Fruit fly (Drosophila melanogaster) whole organism, embryonic: ENCODE results near the gene ScpX.
A peak's percentile ranks its signal among the peaks of the same experiment; 100 is the strongest.

ENCODE experiments used
- CG12071 ChIP-seq: fragments of 200-800 bp; sonication (Bioruptor generic); optimal IDR thresholded peaks from 3 replicates; lab custom pipeline; 2018; ENCODE audit warnings: missing biosample characterization, mild to moderate bottlenecking, missing genetic modification characterization
- CG17829 ChIP-seq: fragments of 200-800 bp; optimal IDR thresholded peaks from 2 replicates; lab custom pipeline; 2019; ENCODE audit warnings: missing biosample characterization, mild to moderate bottlenecking, missing genetic modification characterization, moderate library complexity
- CG2202 ChIP-seq: fragments of 200-800 bp; sonication (Bioruptor generic); optimal IDR thresholded peaks from 2 replicates; lab custom pipeline; 2018; ENCODE audit warnings: missing biosample characterization, mild to moderate bottlenecking, missing genetic modification characterization
- CG42726 ChIP-seq: fragments of 200-800 bp; sonication (Bioruptor generic); IDR thresholded peaks from 2 replicates; pipeline ENCODE4 v1.3.6; 2022; ENCODE audit warnings: missing biosample characterization, missing genetic modification characterization; ENCODE audit not compliant: partially characterized antibody
- HLHmδ ChIP-seq: fragments of 200-800 bp; sonication (Bioruptor generic); optimal IDR thresholded peaks from 2 replicates; lab custom pipeline; 2018; ENCODE audit warnings: missing biosample characterization, mild to moderate bottlenecking, missing genetic modification characterization, moderate library complexity
- Hey ChIP-seq: fragments of 200-800 bp; sonication (Bioruptor generic); optimal IDR thresholded peaks from 3 replicates; lab custom pipeline; 2018; ENCODE audit warnings: missing biosample characterization, mild to moderate bottlenecking, missing genetic modification characterization
- bab2 ChIP-seq: fragments of 200-800 bp; sonication (Bioruptor generic); optimal IDR thresholded peaks from 2 replicates; lab custom pipeline; 2016; ENCODE audit warnings: missing biosample characterization, missing genetic modification characterization
- crp ChIP-seq, 2 experiments: fragments of 200-800 bp; sonication (Bioruptor generic); optimal IDR thresholded peaks; 2 replicates in 1 of 2; 3 replicates in 1 of 2; lab custom pipeline; 2017; ENCODE audit warnings: missing biosample characterization in 2 of 2, missing genetic modification characterization in 2 of 2, mild to moderate bottlenecking in 1 of 2, moderate library complexity in 1 of 2
- mam ChIP-seq: fragments of 200-800 bp; sonication (Bioruptor generic); optimal IDR thresholded peaks from 3 replicates; lab custom pipeline; 2016; ENCODE audit warnings: missing biosample characterization, missing genetic modification characterization
- pan ChIP-seq, 4 experiments: fragments of >200 bp in 3 of 4; fragments of 200-800 bp in 1 of 4; sonication (Bioruptor generic) in 1 of 4; optimal IDR thresholded peaks in 3 of 4; IDR thresholded peaks in 1 of 4; 2 replicates each; pipeline versions ENCODE4 v1.3.6 to Lab custom; 2017 to 2022; ENCODE audit warnings: missing biosample characterization in 2 of 4, missing genetic modification characterization in 2 of 4, mixed read lengths in 1 of 4
- psq ChIP-seq: fragments of 200-800 bp; sonication (Bioruptor generic); optimal IDR thresholded peaks from 2 replicates; lab custom pipeline; 2017; ENCODE audit warnings: missing biosample characterization, missing genetic modification characterization
- slbo ChIP-seq: fragments of 200-800 bp; sonication (Bioruptor generic); IDR thresholded peaks from 2 replicates; pipeline ENCODE4 v1.3.6; 2022; ENCODE audit warnings: missing biosample characterization, missing genetic modification characterization
- ttk ChIP-seq: fragments of 200-800 bp; sonication (Bioruptor generic); IDR thresholded peaks from 2 replicates; pipeline ENCODE4 v2.1.2; 2022; ENCODE audit warnings: missing biosample characterization, missing genetic modification characterization
- usp ChIP-seq: fragments of >200 bp; optimal IDR thresholded peaks from 2 replicates; lab custom pipeline; 2017; ENCODE audit warnings: missing biosample characterization, missing genetic modification characterization

dm6 chr2L:18864093-18864492 lies 33.1 kb downstream of the ScpX start:
- TF ChIP-seq ttk (no peak), usp (GFP tag; lab: Kevin White, UChicago) (no peak), bab2 (GFP tag; lab: Kevin White, UChicago) (no peak), pan (optimal IDR thresholded peaks at IDR 0.05; lab: Kevin White, UChicago) (no peak), pan (GFP tag; optimal IDR thresholded peaks at IDR 0.05 in 1 of 2, IDR thresholded peaks at IDR 0.05 in 1 of 2) (no peak), mam (no peak), crp (GFP tag; optimal IDR thresholded peaks at IDR 0.05; lab: Kevin White, UChicago) (no peak), slbo (GFP tag; lab: Robert Waterston, UW) (peak; percentile 33; the same call in 1 of the 2 replicates), CG12071 (GFP tag; lab: Kevin White, UChicago) (peak; percentile 52), CG42726 (GFP tag; lab: Robert Waterston, UW) (no peak), CG17829 (tag; lab: Kevin White, UChicago) (no peak), psq (GFP tag; lab: Kevin White, UChicago) (no peak), HLHmδ (GFP tag; lab: Kevin White, UChicago) (no peak), CG2202 (tag; lab: Kevin White, UChicago) (no peak), Hey (tag; lab: Kevin White, UChicago) (no peak)
